Worm (Caenorhabditis elegans): ENCODE measurements around the gene mrpl-48.

- TF ChIP-seq unc-30 (tag; optimal IDR thresholded peaks at IDR 0.05) (peak; percentile 2), nhr-85 (tag) (peak; percentile 81), nhr-77 (tag; optimal IDR thresholded peaks at IDR 0.05) (no peak), mab-9 (GFP tag; IDR thresholded peaks at IDR 0.05) (peak; percentile 68), elt-3 (tag; optimal IDR thresholded peaks at IDR 0.05) (peak in 2 of 6 experiments; percentile 9 to 52), egl-27 (tag; optimal IDR thresholded peaks at IDR 0.05) (no peak), ama-1 (optimal IDR thresholded peaks at IDR 0.05) (peak; percentile 25), pqm-1 (tag; optimal IDR thresholded peaks at IDR 0.05) (no peak), fkh-8 (tag; optimal IDR thresholded peaks at IDR 0.05) (peak; percentile 58)
These were observed 1.2 kb upstream of the mrpl-48 start, which contains the start of gene vps-37 for ce11 chrV:5592323-5592722.
